Worm (Caenorhabditis elegans) whole organism, early embryonic: ENCODE measurements around the gene W07G4.5.

ENCODE experiments used
- F13C5.2 ChIP-seq: sonication (generic microtip); optimal IDR thresholded peaks from 2 replicates; lab custom pipeline; 2017; ENCODE audit warnings: mild to moderate bottlenecking, missing genetic modification characterization, inconsistent platforms, missing compliant biosample characterization
- aly-1 ChIP-seq: sonication (generic microtip); optimal IDR thresholded peaks from 2 replicates; lab custom pipeline; 2016; ENCODE audit warnings: missing genetic modification characterization, missing compliant biosample characterization
- ama-1 ChIP-seq: fragments of 150-350 bp; optimal IDR thresholded peaks from 2 replicates; lab custom pipeline; 2014
- ceh-13 ChIP-seq: fragments of 200-800 bp; sonication (Bioruptor generic); optimal IDR thresholded peaks from 2 replicates; lab custom pipeline; 2018; ENCODE audit warnings: mild to moderate bottlenecking, missing genetic modification characterization, missing compliant biosample characterization
- ets-7 ChIP-seq: sonication (generic microtip); optimal IDR thresholded peaks from 2 replicates; lab custom pipeline; 2016; ENCODE audit warnings: missing genotype, missing genetic modification characterization, missing compliant biosample characterization
- hmbx-1 ChIP-seq: sonication (generic microtip); optimal IDR thresholded peaks from 2 replicates; lab custom pipeline; 2016; ENCODE audit warnings: mild to moderate bottlenecking, missing genetic modification characterization, missing compliant biosample characterization
- hmg-4 ChIP-seq: fragments of 200-800 bp; sonication (Bioruptor generic); optimal IDR thresholded peaks from 2 replicates; lab custom pipeline; 2018; ENCODE audit warnings: mild to moderate bottlenecking, missing genetic modification characterization, missing compliant biosample characterization
- tbx-11 ChIP-seq: fragments of 200-800 bp; sonication (Bioruptor generic); IDR thresholded peaks from 2 replicates; pipeline ENCODE4 v1.3.6; 2022; ENCODE audit warnings: missing genetic modification characterization, missing compliant biosample characterization
- tbx-37 ChIP-seq: fragments of 200-800 bp; sonication (Bioruptor generic); conservative IDR thresholded peaks from 2 replicates; pipeline ENCODE4 v1.3.6; 2022; ENCODE audit warnings: missing genetic modification reagents, missing genetic modification characterization, missing compliant biosample characterization

ce11 chrV:13043832-13044521 is 3.8 kb upstream of the W07G4.5 start:
- TF ChIP-seq tbx-37 (GFP tag; lab: Robert Waterston, UW) (no peak), ets-7 (tag; lab: Kevin White, UChicago) (no peak), F13C5.2 (tag; lab: Kevin White, UChicago) (no peak), tbx-11 (GFP tag; lab: Robert Waterston, UW) (no peak), aly-1 (no peak), ama-1 (no peak), hmg-4 (GFP tag; lab: Kevin White, UChicago) (no peak), ceh-13 (no peak), hmbx-1 (tag; lab: Kevin White, UChicago) (no peak)
